Worm (Caenorhabditis elegans): Measurements from ENCODE around the gene nhr-189.
A peak's percentile ranks its signal among the peaks of the same experiment; 100 is the strongest.

Gene nhr-189

DNA sequence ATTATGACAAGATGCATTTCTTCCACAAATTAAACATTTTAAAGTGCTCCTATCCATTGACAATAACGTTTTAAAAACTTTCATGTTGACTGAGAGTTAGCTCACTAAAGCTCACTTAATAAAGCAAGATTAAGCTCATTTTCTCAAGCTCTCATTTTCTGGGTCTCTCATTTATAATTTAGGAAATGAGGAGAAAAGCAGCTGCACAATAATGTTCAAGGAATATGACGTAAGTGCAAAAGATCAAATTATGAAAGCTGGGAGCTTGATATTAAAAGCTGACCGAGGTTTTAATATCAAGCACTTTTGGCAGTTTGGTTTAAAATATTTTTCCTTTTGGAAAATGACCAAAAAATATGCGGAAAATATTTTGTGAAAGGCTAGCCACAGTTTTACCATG, 2.3 kb downstream of the nhr-189 start, which contains the start of gene nhr-188:
Gene nhr-188, minus strand, starts transcription at position 84 of the 400 bp plus-strand sequence.
- TF ChIP-seq hlh-26 (GFP tag; conservative IDR thresholded peaks at IDR 0.05) = no peak
- no peak for TF ChIP-seq C06A6.2 (GFP tag; conservative IDR thresholded peaks at IDR 0.05)
- no peak for TF ChIP-seq B0261.1 (tag; optimal IDR thresholded peaks at IDR 0.05)

DNA sequence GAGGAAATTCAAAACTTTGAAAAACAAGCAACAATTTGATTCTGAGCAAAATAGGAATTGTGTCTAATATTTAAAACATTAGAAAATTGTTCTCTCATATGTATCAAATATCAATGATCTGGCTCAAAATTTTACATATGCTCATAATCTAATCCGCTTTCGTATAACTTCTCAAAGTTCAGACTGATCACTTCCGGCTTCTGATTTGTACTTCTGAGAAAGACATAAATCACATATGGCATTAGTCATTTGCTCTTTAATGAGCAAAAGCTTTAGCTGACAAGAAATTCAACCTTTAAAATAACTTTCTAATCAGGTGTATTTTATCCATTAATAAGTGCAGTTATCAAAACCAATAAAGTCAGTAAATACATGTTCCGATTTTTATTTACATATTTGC, 4.1 kb downstream of the nhr-189 start:
- TF ChIP-seq ZK185.1 (tag; optimal IDR thresholded peaks at IDR 0.05; ENCODE audit: poor library complexity, severe bottlenecking) (no peak), ztf-22 (GFP tag; optimal IDR thresholded peaks at IDR 0.05) (no peak), dpl-1 (GFP tag; optimal IDR thresholded peaks at IDR 0.05) (no peak)

DNA sequence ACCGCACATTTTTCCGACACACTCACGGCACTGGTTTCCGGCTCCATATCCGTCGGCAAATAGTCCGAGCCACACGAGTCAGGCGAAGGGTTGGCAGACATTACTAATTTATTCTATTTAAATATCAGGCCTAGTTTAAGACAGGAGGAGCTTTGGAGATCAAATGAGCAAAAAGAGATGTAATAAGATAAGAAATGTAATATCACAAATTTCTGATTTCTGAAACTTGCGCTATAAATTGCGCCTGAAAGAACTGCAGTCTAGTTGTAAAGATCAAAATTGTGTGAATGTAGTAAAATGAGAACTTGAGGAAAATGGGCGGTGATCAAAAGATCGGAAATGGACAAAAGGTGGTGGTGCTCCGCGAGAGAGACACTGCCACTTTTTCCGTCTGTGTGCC, 5.2 kb downstream of the nhr-189 start, which contains the start of gene nhr-186:
Gene nhr-186, minus strand, starts transcription at position 101 of the 400 bp plus-strand sequence.
- TF ChIP-seq ztf-6 (GFP tag; IDR thresholded peaks at IDR 0.05) (no peak), sea-2 (GFP tag; IDR thresholded peaks at IDR 0.05) (no peak), ceh-40 (GFP tag; IDR thresholded peaks at IDR 0.05) (no peak), ets-4 (GFP tag; optimal IDR thresholded peaks at IDR 0.05) (no peak), madf-6 (GFP tag; IDR thresholded peaks at IDR 0.05) (no peak), Y95B8A.8 (GFP tag; IDR thresholded peaks at IDR 0.05) (no peak), lsy-27 (tag; optimal IDR thresholded peaks at IDR 0.05; ENCODE audit: borderline replicate concordance, insufficient read depth) (no peak), snpc-3.4 (tag; optimal IDR thresholded peaks at IDR 0.05) (no peak)

DNA sequence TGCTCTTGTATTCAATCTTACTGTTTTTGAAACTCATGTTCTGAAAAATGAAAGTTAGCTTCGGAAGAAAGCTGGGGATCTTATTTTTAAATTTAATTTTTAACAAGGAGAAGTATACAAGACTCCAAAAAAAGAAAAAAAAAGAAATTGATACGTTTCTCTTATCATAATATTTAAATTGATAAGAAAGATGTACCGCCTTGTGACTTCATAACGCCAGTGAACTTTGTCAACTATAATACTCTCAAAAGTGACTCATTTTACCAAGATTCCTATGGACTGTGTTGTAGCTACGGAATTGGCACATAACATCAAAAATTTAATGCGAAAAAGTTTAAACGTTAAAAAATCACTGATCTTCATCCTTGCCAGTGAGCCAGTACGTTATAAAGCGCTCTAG, 8.3 kb downstream of the nhr-189 start:
- TF ChIP-seq unc-130 (GFP tag; optimal IDR thresholded peaks at IDR 0.05) (no peak), somi-1 (GFP tag; optimal IDR thresholded peaks at IDR 0.05) (no peak), nhr-80 (tag; optimal IDR thresholded peaks at IDR 0.05) (peak; percentile 64)

DNA sequence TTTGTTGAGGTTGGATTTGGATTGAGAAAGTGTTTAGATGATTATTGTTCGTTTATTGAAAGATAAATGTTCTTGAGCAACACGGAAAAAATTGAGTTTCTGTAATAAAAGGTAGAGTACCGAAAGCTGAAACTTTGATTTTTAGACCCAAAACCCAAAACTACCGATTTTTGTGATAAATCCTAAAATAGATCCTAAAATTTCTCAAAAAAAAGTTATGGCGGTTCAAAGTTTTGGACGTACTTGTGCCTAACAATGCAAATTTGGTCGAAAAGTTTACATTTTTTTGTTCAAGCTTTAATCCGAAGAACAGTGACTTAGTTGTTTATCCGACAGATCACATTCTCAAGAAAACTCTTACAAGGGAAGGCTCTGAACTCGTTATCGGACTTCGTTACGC, 12.8 kb downstream of the nhr-189 start, which contains the start of gene nhr-185:
Gene nhr-185, minus strand, starts transcription at position 101 of the 400 bp plus-strand sequence.
- no peak for TF ChIP-seq unc-62 (GFP tag; optimal IDR thresholded peaks at IDR 0.05)
- no peak for TF ChIP-seq F10E7.11 (tag; optimal IDR thresholded peaks at IDR 0.05)
- TF ChIP-seq sptf-2 (GFP tag; optimal IDR thresholded peaks at IDR 0.05) = no peak
- TF ChIP-seq gei-17 (GFP tag; optimal IDR thresholded peaks at IDR 0.05) = no peak
- no peak for TF ChIP-seq B0035.1 (tag; optimal IDR thresholded peaks at IDR 0.05)
- no peak for TF ChIP-seq mcd-1 (GFP tag; IDR thresholded peaks at IDR 0.05)
- no peak for TF ChIP-seq ama-1 (optimal IDR thresholded peaks at IDR 0.05)
- TF ChIP-seq ama-1 (GFP tag; optimal IDR thresholded peaks at IDR 0.05) = no peak
- no peak for TF ChIP-seq cebp-1 (GFP tag; IDR thresholded peaks at IDR 0.05)
- no peak for TF ChIP-seq cebp-1 (tag; optimal IDR thresholded peaks at IDR 0.05)
- TF ChIP-seq ztf-22 (GFP tag; optimal IDR thresholded peaks at IDR 0.05) = no peak
- TF ChIP-seq hmg-20 (GFP tag; IDR thresholded peaks at IDR 0.05) = no peak
- no peak for TF ChIP-seq K12H6.12 (tag; optimal IDR thresholded peaks at IDR 0.05)
- TF ChIP-seq madf-6 (GFP tag; IDR thresholded peaks at IDR 0.05) = no peak
- no peak for TF ChIP-seq egl-44 (GFP tag; IDR thresholded peaks at IDR 0.05)
- TF ChIP-seq F55B11.4 (tag; optimal IDR thresholded peaks at IDR 0.05; ENCODE audit: borderline replicate concordance, insufficient read depth) = no peak
- TF ChIP-seq F52B5.7 (tag; optimal IDR thresholded peaks at IDR 0.05) = no peak
- no peak for TF ChIP-seq lin-54 (GFP tag; optimal IDR thresholded peaks at IDR 0.05)
- TF ChIP-seq F57A8.1 (GFP tag; optimal IDR thresholded peaks at IDR 0.05) = no peak
